Fruit fly (Drosophila melanogaster): ENCODE measurements around the gene Ppox.
A peak's percentile ranks its signal among the peaks of the same experiment; 100 is the strongest.

The Ppox gene

DNA sequence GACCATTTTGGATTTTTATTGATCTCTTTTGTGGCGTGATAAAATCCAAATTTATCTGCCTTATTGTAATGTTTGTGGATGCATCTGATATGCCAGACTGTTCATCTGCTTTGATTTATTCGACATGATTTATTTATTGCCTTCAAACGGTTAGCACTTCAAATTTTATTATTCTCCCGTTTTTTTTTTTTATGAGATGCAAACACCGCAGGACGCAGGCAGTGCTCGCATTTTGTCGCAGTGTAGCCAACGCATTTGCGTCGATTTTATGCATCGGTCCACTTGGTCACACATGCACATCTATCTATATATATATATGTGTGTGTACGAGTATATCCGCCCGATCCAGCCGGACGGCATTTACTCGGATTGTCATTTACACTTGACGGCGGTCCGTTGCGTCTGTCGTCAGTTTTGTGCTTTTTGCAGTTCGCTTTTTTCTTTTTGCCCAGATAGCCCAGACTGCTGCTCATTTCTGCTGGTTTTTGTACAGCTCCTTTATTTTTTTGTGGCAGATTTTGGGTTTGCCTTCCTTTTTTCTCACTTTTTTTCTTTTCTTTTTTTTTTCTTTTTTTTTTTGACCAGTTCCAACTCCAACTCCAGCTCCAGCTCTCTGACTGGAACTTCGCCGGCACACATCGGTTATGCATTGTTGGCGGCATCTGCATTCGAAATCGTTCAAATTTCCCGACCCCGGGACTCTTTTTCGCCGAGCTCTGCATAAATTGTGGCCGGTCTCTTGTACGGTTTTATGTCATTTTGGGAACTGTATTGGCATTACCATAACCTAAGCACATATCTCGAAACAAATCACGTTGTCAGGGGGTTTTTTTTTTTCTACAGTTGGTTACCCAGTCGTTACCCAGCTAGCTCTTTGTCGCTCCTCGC lies 47.6 kb downstream of the Ppox start (continued):
- peak; percentile 37 for TF ChIP-seq CG3919 (GFP tag; optimal IDR thresholded peaks at IDR 0.05)
- TF ChIP-seq CG10631 (GFP tag; optimal IDR thresholded peaks at IDR 0.05) = peak; percentile 16
- TF ChIP-seq spab (GFP tag; optimal IDR thresholded peaks at IDR 0.05) = peak; percentile 81
- TF ChIP-seq CG31627 (GFP tag; optimal IDR thresholded peaks at IDR 0.05) = peak; percentile 63
- TF ChIP-seq Met (GFP tag; optimal IDR thresholded peaks at IDR 0.05) = peak; percentile 44
- peak; percentile 64 for TF ChIP-seq CG1621 (tag; optimal IDR thresholded peaks at IDR 0.05)
- no peak for TF ChIP-seq fkh (GFP tag; optimal IDR thresholded peaks at IDR 0.05)
- no peak for TF ChIP-seq Hr38 (GFP tag; optimal IDR thresholded peaks at IDR 0.05)
- TF ChIP-seq CG34406 (GFP tag; optimal IDR thresholded peaks at IDR 0.05) = peak; percentile 57
- no peak; the same call in 1 of the 2 replicates for TF ChIP-seq CG11294 (GFP tag; IDR thresholded peaks at IDR 0.05)
- peak; percentile 85 for TF ChIP-seq CG8119 (GFP tag; IDR thresholded peaks at IDR 0.05)
- peak; percentile 80 for TF ChIP-seq net (GFP tag; optimal IDR thresholded peaks at IDR 0.05)
- peak; percentile 25 for TF ChIP-seq CG4318 (GFP tag; optimal IDR thresholded peaks at IDR 0.05)
- peak in 1 of 2 experiments; percentile 30 for TF ChIP-seq salr (GFP tag; optimal IDR thresholded peaks at IDR 0.05)
- peak; percentile 64 for TF ChIP-seq CG6792 (GFP tag; optimal IDR thresholded peaks at IDR 0.05)
- no peak for TF ChIP-seq Sox14 (GFP tag; optimal IDR thresholded peaks at IDR 0.05)
- peak; percentile 60 for TF ChIP-seq Eip75B (GFP tag; optimal IDR thresholded peaks at IDR 0.05)
- TF ChIP-seq OdsH (GFP tag; optimal IDR thresholded peaks at IDR 0.05) = peak; percentile 40
- peak; percentile 52 for TF ChIP-seq CG3032 (tag; optimal IDR thresholded peaks at IDR 0.05)
- peak; percentile 59 for TF ChIP-seq esn (GFP tag; optimal IDR thresholded peaks at IDR 0.05)
- peak; percentile 44 for TF ChIP-seq Sox102F (GFP tag; optimal IDR thresholded peaks at IDR 0.05)
